Worm (Caenorhabditis elegans) whole organism, L1 larva: ENCODE measurements around the gene pola-1.

Source experiments
- C04F5.9 ChIP-seq: sonication (generic microtip); optimal IDR thresholded peaks from 2 replicates; lab custom pipeline; 2016; ENCODE audit warnings: missing genetic modification characterization, missing compliant biosample characterization
- F16B12.6 ChIP-seq: fragments of 150-350 bp; optimal IDR thresholded peaks from 2 replicates; lab custom pipeline; 2014; ENCODE audit warnings: missing biosample characterization, missing genetic modification characterization
- Y116A8C.19 ChIP-seq: sonication (generic microtip); optimal IDR thresholded peaks from 2 replicates; lab custom pipeline; 2016; ENCODE audit warnings: missing compliant biosample characterization, missing genetic modification characterization, borderline replicate concordance
- blmp-1 ChIP-seq: fragments of 150-350 bp; optimal IDR thresholded peaks from 2 replicates; lab custom pipeline; 2014; ENCODE audit warnings: missing biosample characterization, missing genetic modification characterization
- ceh-63 ChIP-seq: fragments of 200-800 bp; sonication (Bioruptor generic); optimal IDR thresholded peaks from 2 replicates; lab custom pipeline; 2018; ENCODE audit warnings: mild to moderate bottlenecking, missing genetic modification characterization, missing compliant biosample characterization
- ceh-8 ChIP-seq: fragments of 200-800 bp; sonication (Bioruptor generic); optimal IDR thresholded peaks from 2 replicates; lab custom pipeline; 2018; ENCODE audit warnings: mild to moderate bottlenecking, missing genetic modification characterization, moderate library complexity, missing compliant biosample characterization
- ceh-88 ChIP-seq: fragments of 200-800 bp; sonication (Bioruptor generic); IDR thresholded peaks from 2 replicates; pipeline ENCODE4 v1.3.6; 2022; ENCODE audit warnings: missing genetic modification characterization, missing compliant biosample characterization
- ceh-90 ChIP-seq: sonication (generic microtip); optimal IDR thresholded peaks from 2 replicates; lab custom pipeline; 2016; ENCODE audit warnings: missing genetic modification characterization, missing compliant biosample characterization
- ces-1 ChIP-seq: fragments of 150-350 bp; optimal IDR thresholded peaks from 2 replicates; lab custom pipeline; 2014; ENCODE audit warnings: missing biosample characterization, missing genetic modification reagents, missing genetic modification characterization
- dpl-1 ChIP-seq, 3 experiments: fragments of 150-350 bp in 2 of 3; sonication (generic microtip) in 1 of 3; optimal IDR thresholded peaks; 2 replicates each; lab custom pipeline; 2014 to 2017; ENCODE audit warnings: missing biosample characterization in 3 of 3, missing genetic modification characterization in 3 of 3, missing genetic modification reagents in 3 of 3
- dsc-1 ChIP-seq: sonication (generic microtip); optimal IDR thresholded peaks from 2 replicates; lab custom pipeline; 2016; ENCODE audit warnings: mild to moderate bottlenecking, missing genetic modification characterization, missing compliant biosample characterization
- efl-1 ChIP-seq, 4 experiments: fragments of 150-350 bp; optimal IDR thresholded peaks in 3 of 4; peaks in 1 of 4; 1 replicate in 1 of 4; 2 replicates in 3 of 4; lab custom pipeline; 2014; ENCODE audit warnings: missing biosample characterization in 2 of 4, missing genetic modification characterization in 2 of 4, missing genetic modification reagents in 2 of 4
- fkh-10 ChIP-seq: sonication (generic microtip); optimal IDR thresholded peaks from 2 replicates; lab custom pipeline; 2017; ENCODE audit warnings: missing biosample characterization, missing genetic modification reagents, missing genetic modification characterization
- fkh-8 ChIP-seq: sonication (generic microtip); optimal IDR thresholded peaks from 2 replicates; lab custom pipeline; 2016; ENCODE audit warnings: mild to moderate bottlenecking, missing genetic modification characterization, missing compliant biosample characterization
- grh-1 ChIP-seq: fragments of 200-800 bp; sonication (Bioruptor generic); IDR thresholded peaks from 2 replicates; pipeline ENCODE4 v1.3.6; 2022; ENCODE audit warnings: missing genetic modification reagents, missing genetic modification characterization, missing compliant biosample characterization
- hpl-2 ChIP-seq: fragments of 150-350 bp; optimal IDR thresholded peaks from 2 replicates; lab custom pipeline; 2014; ENCODE audit warnings: missing biosample characterization, missing genetic modification reagents, missing genetic modification characterization
- irx-1 ChIP-seq: sonication (generic microtip); optimal IDR thresholded peaks from 2 replicates; lab custom pipeline; 2016; ENCODE audit warnings: missing genetic modification characterization, missing compliant biosample characterization
- jun-1 ChIP-seq: fragments of 150-350 bp; optimal IDR thresholded peaks from 2 replicates; lab custom pipeline; 2014; ENCODE audit warnings: missing biosample characterization, missing genetic modification reagents, missing genetic modification characterization
- lin-13 ChIP-seq: fragments of 150-350 bp; optimal IDR thresholded peaks from 2 replicates; lab custom pipeline; 2014; ENCODE audit warnings: missing biosample characterization, missing genetic modification reagents, missing genetic modification characterization
- lin-14 ChIP-seq: fragments of 200-800 bp; sonication (Bioruptor generic); optimal IDR thresholded peaks from 2 replicates; lab custom pipeline; 2018; ENCODE audit warnings: mild to moderate bottlenecking, missing genetic modification characterization, moderate library complexity, missing compliant biosample characterization
- lin-35 ChIP-seq, 2 experiments: fragments of 150-350 bp; optimal IDR thresholded peaks; 2 replicates each; lab custom pipeline; 2014; ENCODE audit warnings: missing biosample characterization in 2 of 2, missing genetic modification characterization in 2 of 2, missing genetic modification reagents in 2 of 2
- lir-3 ChIP-seq: sonication (generic microtip); optimal IDR thresholded peaks from 2 replicates; lab custom pipeline; 2016; ENCODE audit warnings: mild to moderate bottlenecking, missing genetic modification characterization, moderate library complexity, missing compliant biosample characterization; ENCODE audit not compliant: poor library complexity
- mab-9 ChIP-seq: fragments of 200-800 bp; sonication (Bioruptor generic); IDR thresholded peaks from 2 replicates; pipeline ENCODE4 v1.3.6; 2022; ENCODE audit warnings: missing genetic modification reagents, missing genetic modification characterization, missing compliant biosample characterization
- mdl-1 ChIP-seq, 2 experiments: fragments of 150-350 bp; optimal IDR thresholded peaks; 2 replicates each; lab custom pipeline; 2014 to 2017; ENCODE audit warnings: missing biosample characterization in 2 of 2, missing genetic modification characterization in 2 of 2, inconsistent platforms in 1 of 2
- mef-2 ChIP-seq: fragments of 150-350 bp; optimal IDR thresholded peaks from 2 replicates; lab custom pipeline; 2014; ENCODE audit warnings: missing biosample characterization, missing genetic modification characterization
- nhr-11 ChIP-seq: fragments of 150-350 bp; optimal IDR thresholded peaks from 2 replicates; lab custom pipeline; 2014; ENCODE audit warnings: missing biosample characterization, missing genetic modification characterization
- nhr-19 ChIP-seq: fragments of 200-800 bp; sonication (Bioruptor generic); conservative IDR thresholded peaks from 2 replicates; pipeline ENCODE4 v1.3.6; 2022; ENCODE audit warnings: missing genetic modification characterization, missing compliant biosample characterization
- nhr-20 ChIP-seq: sonication (generic microtip); optimal IDR thresholded peaks from 2 replicates; lab custom pipeline; 2016; ENCODE audit warnings: mild to moderate bottlenecking, missing genetic modification characterization, missing compliant biosample characterization
- nhr-237 ChIP-seq: fragments of 150-350 bp; optimal IDR thresholded peaks from 2 replicates; lab custom pipeline; 2014; ENCODE audit warnings: missing biosample characterization, missing genetic modification characterization
- nhr-76 ChIP-seq: sonication (generic microtip); optimal IDR thresholded peaks from 2 replicates; lab custom pipeline; 2017; ENCODE audit warnings: missing biosample characterization, missing genetic modification characterization
- nhr-84 ChIP-seq: sonication (generic microtip); optimal IDR thresholded peaks from 2 replicates; lab custom pipeline; 2017; ENCODE audit warnings: missing biosample characterization, missing genetic modification characterization
- pax-3 ChIP-seq: fragments of 200-800 bp; sonication (Bioruptor generic); optimal IDR thresholded peaks from 2 replicates; lab custom pipeline; 2018; ENCODE audit warnings: mild to moderate bottlenecking, missing genetic modification characterization, moderate library complexity, missing compliant biosample characterization
- skn-1 ChIP-seq: fragments of 150-350 bp; optimal IDR thresholded peaks from 2 replicates; lab custom pipeline; 2014; ENCODE audit warnings: missing biosample characterization, missing genetic modification characterization
- snpc-4 ChIP-seq: fragments of 150-350 bp; optimal IDR thresholded peaks from 2 replicates; lab custom pipeline; 2014; ENCODE audit warnings: missing biosample characterization, missing genetic modification characterization
- snu-23 ChIP-seq: sonication (generic microtip); optimal IDR thresholded peaks from 2 replicates; lab custom pipeline; 2016; ENCODE audit warnings: missing genetic modification characterization, missing compliant biosample characterization
- sox-4 ChIP-seq: sonication (generic microtip); optimal IDR thresholded peaks from 2 replicates; lab custom pipeline; 2016; ENCODE audit warnings: missing genetic modification characterization, missing compliant biosample characterization
- sup-37 ChIP-seq: fragments of 200-800 bp; sonication (Bioruptor generic); optimal IDR thresholded peaks from 2 replicates; lab custom pipeline; 2018; ENCODE audit warnings: mild to moderate bottlenecking, missing genetic modification characterization, missing compliant biosample characterization
- swsn-7 ChIP-seq: sonication (generic microtip); optimal IDR thresholded peaks from 2 replicates; lab custom pipeline; 2016; ENCODE audit warnings: missing genetic modification characterization, missing compliant biosample characterization
- tbx-2 ChIP-seq: sonication (generic microtip); optimal IDR thresholded peaks from 2 replicates; lab custom pipeline; 2016; ENCODE audit warnings: missing genetic modification characterization, missing compliant biosample characterization
- unc-130 ChIP-seq: fragments of 150-350 bp; optimal IDR thresholded peaks from 2 replicates; lab custom pipeline; 2017; ENCODE audit warnings: missing biosample characterization, missing genetic modification characterization, inconsistent platforms
- unc-62 ChIP-seq: fragments of 150-350 bp; optimal IDR thresholded peaks from 2 replicates; lab custom pipeline; 2014; ENCODE audit warnings: missing biosample characterization, missing genetic modification reagents, missing genetic modification characterization
- zag-1 ChIP-seq: fragments of 150-350 bp; optimal IDR thresholded peaks from 2 replicates; lab custom pipeline; 2014; ENCODE audit warnings: missing biosample characterization, missing genetic modification characterization
- zip-4 ChIP-seq: fragments of 200-800 bp; sonication (Bioruptor generic); optimal IDR thresholded peaks from 2 replicates; lab custom pipeline; 2018; ENCODE audit warnings: mild to moderate bottlenecking, missing genetic modification characterization, moderate library complexity, missing compliant biosample characterization
- ztf-4 ChIP-seq: fragments of 150-350 bp; optimal IDR thresholded peaks from 2 replicates; lab custom pipeline; 2014; ENCODE audit warnings: missing biosample characterization, missing genetic modification characterization

pola-1 gene

ce11 chrIII:11138922-11139321 is 3.3 kb upstream of the pola-1 start, which contains the start of gene fbxa-128 (continued):
- TF ChIP-seq tbx-2 (tag; lab: Kevin White, UChicago) (no peak), snu-23 (peak; percentile 27), ceh-90 (tag; lab: Kevin White, UChicago) (no peak), fkh-10 (GFP tag; lab: Kevin White, UChicago) (no peak), dsc-1 (tag; lab: Kevin White, UChicago) (peak; percentile 17), nhr-76 (tag; lab: Kevin White, UChicago) (no peak), F16B12.6 (tag; lab: Kevin White, UChicago) (no peak), sox-4 (tag; lab: Kevin White, UChicago) (no peak), nhr-20 (tag; lab: Kevin White, UChicago) (peak; percentile 11), mef-2 (tag; lab: Kevin White, UChicago) (no peak), ces-1 (no peak)
- TF ChIP-seq, all 84 proteins: peak for 16

ce11 chrIII:11142908-11143307 is 660 bp downstream of the pola-1 start:
- TF ChIP-seq nhr-11 (tag; lab: Kevin White, UChicago) (no peak), lin-13 (no peak), ceh-88 (GFP tag; lab: Robert Waterston, UW) (no peak), nhr-20 (tag; lab: Kevin White, UChicago) (no peak), grh-1 (no peak)

ce11 chrIII:11149254-11149876 is 7.1 kb downstream of the pola-1 start:
- TF ChIP-seq skn-1 (tag; lab: Kevin White, UChicago), result peak; percentile 60
- peak in 1 of 3 experiments; percentile 12 for TF ChIP-seq dpl-1 (GFP tag; optimal IDR thresholded peaks at IDR 0.05; lab: Kevin White, UChicago)
- peak in 1 of 2 experiments; percentile 4 for TF ChIP-seq efl-1 (optimal IDR thresholded peaks at IDR 0.05; lab: Kevin White, UChicago)
- peak in 1 of 2 experiments; percentile 12 for TF ChIP-seq efl-1 (GFP tag; optimal IDR thresholded peaks at IDR 0.05 in 1 of 2; lab: Kevin White, UChicago)
- no peak for TF ChIP-seq unc-130 (tag; lab: Kevin White, UChicago)

- no peak for TF ChIP-seq C04F5.9 (tag; lab: Kevin White, UChicago)
- no peak for TF ChIP-seq swsn-7 (tag; lab: Kevin White, UChicago)
- no peak for TF ChIP-seq sup-37
- TF ChIP-seq ces-1, result no peak
- no peak for TF ChIP-seq snpc-4
- TF ChIP-seq jun-1, result no peak
- TF ChIP-seq ztf-4 (tag; lab: Kevin White, UChicago), result no peak
- TF ChIP-seq ceh-63 (GFP tag; lab: Kevin White, UChicago), result no peak
- TF ChIP-seq nhr-84 (tag; lab: Kevin White, UChicago), result no peak
- TF ChIP-seq, all 84 proteins: peak for 0
Observed at ce11 chrIII:11154527-11154926, 12.3 kb downstream of the pola-1 start, which contains the start of gene cku-70. Gene cku-70, plus strand, starts transcription at chrIII:11154827.

ce11 chrIII:11157099-11157498 is 14.9 kb downstream of the pola-1 start, which contains the start of gene Y47D3A.31:
Gene Y47D3A.31, minus strand, starts transcription at chrIII:11157199.
- TF ChIP-seq fkh-8 (tag; lab: Kevin White, UChicago), result no peak
- TF ChIP-seq zag-1 (tag; lab: Kevin White, UChicago), result no peak
- no peak for TF ChIP-seq lin-35 (GFP tag; optimal IDR thresholded peaks at IDR 0.05; lab: Kevin White, UChicago)
- TF ChIP-seq tbx-2 (tag; lab: Kevin White, UChicago), result no peak
- TF ChIP-seq hpl-2 (GFP tag; lab: Kevin White, UChicago), result no peak
- TF ChIP-seq irx-1 (tag; lab: Kevin White, UChicago), result no peak
- no peak for TF ChIP-seq lir-3 (tag; lab: Kevin White, UChicago)
- no peak for TF ChIP-seq mab-9
- no peak for TF ChIP-seq lin-14 (GFP tag; lab: Kevin White, UChicago)
- TF ChIP-seq ceh-8 (GFP tag; lab: Kevin White, UChicago), result no peak
- TF ChIP-seq unc-62 (GFP tag; lab: Kevin White, UChicago), result no peak
- TF ChIP-seq ces-1, result no peak
- no peak for TF ChIP-seq blmp-1 (tag; lab: Kevin White, UChicago)
- no peak for TF ChIP-seq Y116A8C.19 (tag; lab: Kevin White, UChicago)
- no peak for TF ChIP-seq pax-3
- no peak for TF ChIP-seq nhr-237 (tag; lab: Kevin White, UChicago)
- TF ChIP-seq nhr-19, result no peak
- no peak for TF ChIP-seq zip-4 (GFP tag; lab: Kevin White, UChicago)
- no peak for TF ChIP-seq mdl-1 (tag; optimal IDR thresholded peaks at IDR 0.05; lab: Kevin White, UChicago)
